Worm (Caenorhabditis elegans): ENCODE measurements around the gene lron-3.

- TF ChIP-seq C17E4.6 (GFP tag; IDR thresholded peaks at IDR 0.05) (no peak), him-1 (tag; optimal IDR thresholded peaks at IDR 0.05) (no peak)
Observed at ce11 chrX:15550769-15551168, 7.0 kb downstream of the lron-3 start.

All from whole organism, young adult.